Fruit fly (Drosophila melanogaster) whole organism, embryonic: ENCODE measurements around the gene dar1.

ENCODE experiments used
- ATbp ChIP-seq: fragments of 200-800 bp; sonication (Bioruptor generic); optimal IDR thresholded peaks from 2 replicates; lab custom pipeline; 2017; ENCODE audit warnings: missing biosample characterization, mild to moderate bottlenecking, missing genetic modification characterization, missing genetic modification reagents
- Asciz ChIP-seq: fragments of 200-800 bp; sonication (Bioruptor generic); optimal IDR thresholded peaks from 2 replicates; lab custom pipeline; 2017; ENCODE audit warnings: missing biosample characterization, mild to moderate bottlenecking, missing genetic modification characterization, missing genetic modification reagents
- Awh ChIP-seq: fragments of 200-800 bp; sonication (Bioruptor generic); IDR thresholded peaks from 2 replicates; pipeline ENCODE4, ENCODE4 v1.3.6; 2022; ENCODE audit warnings: missing biosample characterization, missing genetic modification characterization
- CG10543 ChIP-seq: fragments of 200-800 bp; sonication (Bioruptor generic); optimal IDR thresholded peaks from 3 replicates; lab custom pipeline; 2017; ENCODE audit warnings: missing biosample characterization, mild to moderate bottlenecking, missing genetic modification characterization, moderate library complexity
- CG10979 ChIP-seq: fragments of 200-800 bp; sonication (Bioruptor generic); optimal IDR thresholded peaks from 2 replicates; lab custom pipeline; 2018; ENCODE audit warnings: missing biosample characterization, mild to moderate bottlenecking, missing genetic modification characterization, moderate library complexity
- CG12104 ChIP-seq: fragments of 200-800 bp; sonication (Bioruptor generic); optimal IDR thresholded peaks from 3 replicates; lab custom pipeline; 2016; ENCODE audit warnings: missing biosample characterization, missing genetic modification characterization
- CG12155 ChIP-seq: fragments of 200-800 bp; sonication (Bioruptor generic); optimal IDR thresholded peaks from 3 replicates; lab custom pipeline; 2016; ENCODE audit warnings: missing biosample characterization, missing genetic modification characterization
- CG12299 ChIP-seq: fragments of 200-800 bp; sonication (Bioruptor generic); optimal IDR thresholded peaks from 2 replicates; lab custom pipeline; 2018; ENCODE audit warnings: missing biosample characterization, mild to moderate bottlenecking, missing genetic modification characterization
- CG14050 ChIP-seq: fragments of 200-800 bp; sonication (Bioruptor generic); IDR thresholded peaks from 3 replicates; pipeline ENCODE4 v1.3.6; 2022; ENCODE audit warnings: missing biosample characterization, missing genetic modification characterization
- CG2678 ChIP-seq: fragments of 200-800 bp; sonication (Bioruptor generic); optimal IDR thresholded peaks from 3 replicates; lab custom pipeline; 2019; ENCODE audit warnings: missing biosample characterization, mild to moderate bottlenecking, missing genetic modification characterization, moderate library complexity
- CG33213 ChIP-seq: fragments of 200-800 bp; sonication (Bioruptor generic); optimal IDR thresholded peaks from 3 replicates; lab custom pipeline; 2016; ENCODE audit warnings: missing biosample characterization, missing genetic modification characterization
- CG7556 ChIP-seq: fragments of 200-800 bp; sonication (Bioruptor generic); optimal IDR thresholded peaks from 2 replicates; lab custom pipeline; 2017; ENCODE audit warnings: missing biosample characterization, mild to moderate bottlenecking, missing genetic modification characterization
- CG7987 ChIP-seq: fragments of 200-800 bp; sonication (Bioruptor generic); optimal IDR thresholded peaks from 2 replicates; lab custom pipeline; 2018; ENCODE audit warnings: missing biosample characterization, mild to moderate bottlenecking, missing genetic modification characterization, moderate library complexity
- CG8089 ChIP-seq: fragments of 200-800 bp; sonication (Bioruptor generic); optimal IDR thresholded peaks from 3 replicates; lab custom pipeline; 2016; ENCODE audit warnings: missing biosample characterization, missing genetic modification characterization
- CG9215 ChIP-seq: fragments of 200-800 bp; sonication (Bioruptor generic); IDR thresholded peaks from 2 replicates; pipeline ENCODE4 v1.3.6; 2022; ENCODE audit warnings: missing biosample characterization, missing genetic modification characterization
- CG9437 ChIP-seq: fragments of 200-800 bp; sonication (Bioruptor generic); optimal IDR thresholded peaks from 2 replicates; lab custom pipeline; 2018; ENCODE audit warnings: missing biosample characterization, mild to moderate bottlenecking, missing genetic modification characterization
- CG9876 ChIP-seq: fragments of 200-800 bp; sonication (Bioruptor generic); optimal IDR thresholded peaks from 2 replicates; lab custom pipeline; 2016; ENCODE audit warnings: missing biosample characterization, missing genetic modification characterization
- CHES-1-like ChIP-seq: fragments of 200-800 bp; sonication (Bioruptor generic); optimal IDR thresholded peaks from 2 replicates; lab custom pipeline; 2016; ENCODE audit warnings: missing biosample characterization, missing genetic modification characterization
- Dip2 ChIP-seq: fragments of 200-800 bp; sonication (Bioruptor generic); IDR thresholded peaks from 2 replicates; pipeline ENCODE4 v1.3.6; 2022; ENCODE audit warnings: missing biosample characterization, missing genetic modification characterization
- E2f2 ChIP-seq: fragments of 200-800 bp; sonication (Bioruptor generic); IDR thresholded peaks from 2 replicates; pipeline ENCODE4 v1.3.6; 2022; ENCODE audit warnings: missing biosample characterization, missing genetic modification characterization
- ERR ChIP-seq: fragments of 200-800 bp; sonication (Bioruptor generic); optimal IDR thresholded peaks from 2 replicates; lab custom pipeline; 2016; ENCODE audit warnings: missing biosample characterization, missing genetic modification characterization
- Fer2 ChIP-seq: fragments of 200-800 bp; sonication (Bioruptor generic); optimal IDR thresholded peaks from 2 replicates; lab custom pipeline; 2018; ENCODE audit warnings: missing biosample characterization, mild to moderate bottlenecking, missing genetic modification characterization, moderate library complexity
- Fer3 ChIP-seq: fragments of 200-800 bp; sonication (Bioruptor generic); optimal IDR thresholded peaks from 2 replicates; lab custom pipeline; 2018; ENCODE audit warnings: missing biosample characterization, mild to moderate bottlenecking, missing genetic modification characterization, moderate library complexity
- Hand ChIP-seq: fragments of 200-800 bp; sonication (Bioruptor generic); optimal IDR thresholded peaks from 2 replicates; lab custom pipeline; 2017; ENCODE audit warnings: mild to moderate bottlenecking, missing biosample characterization, missing genetic modification reagents, missing genetic modification characterization
- Hr51 ChIP-seq, 2 experiments: fragments of 200-800 bp; sonication (Bioruptor generic); optimal IDR thresholded peaks; 2 replicates in 1 of 2; 3 replicates in 1 of 2; lab custom pipeline; 2016 to 2018; ENCODE audit warnings: missing biosample characterization in 2 of 2, missing genetic modification characterization in 2 of 2, mild to moderate bottlenecking in 1 of 2, moderate library complexity in 1 of 2
- MESR4 ChIP-seq: fragments of 200-800 bp; sonication (Bioruptor generic); optimal IDR thresholded peaks from 2 replicates; lab custom pipeline; 2018; ENCODE audit warnings: missing biosample characterization, mild to moderate bottlenecking, missing genetic modification characterization, moderate library complexity
- Meics ChIP-seq: fragments of 200-800 bp; sonication (Bioruptor generic); optimal IDR thresholded peaks from 2 replicates; lab custom pipeline; 2017; ENCODE audit warnings: missing biosample characterization, mild to moderate bottlenecking, missing genetic modification characterization
- NK7.1 ChIP-seq: fragments of 200-800 bp; sonication (Bioruptor generic); optimal IDR thresholded peaks from 3 replicates; lab custom pipeline; 2016; ENCODE audit warnings: missing biosample characterization, missing genetic modification characterization
- Opbp ChIP-seq: fragments of 200-800 bp; sonication (Bioruptor generic); IDR thresholded peaks from 3 replicates; pipeline ENCODE4 v1.3.6; 2022; ENCODE audit warnings: missing biosample characterization, missing genetic modification characterization; ENCODE audit not compliant: partially characterized antibody
- Ravus ChIP-seq: fragments of 200-800 bp; sonication (Bioruptor generic); IDR thresholded peaks from 2 replicates; pipeline ENCODE4 v1.3.6; 2022; ENCODE audit warnings: missing biosample characterization, missing genetic modification characterization
- Sin3A ChIP-seq: fragments of >200 bp; optimal IDR thresholded peaks from 2 replicates; lab custom pipeline; 2018
- Stat92E ChIP-seq, 3 experiments: fragments of >200 bp in 2 of 3; fragments of 200-800 bp in 1 of 3; sonication (Bioruptor generic) in 1 of 3; optimal IDR thresholded peaks; 2 replicates each; lab custom pipeline; 2017 to 2019; ENCODE audit warnings: missing biosample characterization in 3 of 3, missing genetic modification characterization in 3 of 3, mild to moderate bottlenecking in 1 of 3, moderate library complexity in 1 of 3
- ac ChIP-seq: fragments of 200-800 bp; sonication (Bioruptor generic); optimal IDR thresholded peaks from 3 replicates; lab custom pipeline; 2017; ENCODE audit warnings: missing biosample characterization, mild to moderate bottlenecking, missing genetic modification characterization
- al ChIP-seq: fragments of 200-800 bp; sonication (Bioruptor generic); IDR thresholded peaks from 2 replicates; pipeline ENCODE4 v1.3.6; 2022; ENCODE audit warnings: missing biosample characterization, missing genetic modification characterization
- chif ChIP-seq, 2 experiments: fragments of 200-800 bp; sonication (Bioruptor generic); optimal IDR thresholded peaks; 3 replicates each; lab custom pipeline; 2016; ENCODE audit warnings: missing biosample characterization in 2 of 2, missing genetic modification characterization in 2 of 2
- danr ChIP-seq: fragments of 200-800 bp; sonication (Bioruptor generic); IDR thresholded peaks from 2 replicates; pipeline ENCODE4 v1.3.6; 2022; ENCODE audit warnings: missing biosample characterization, missing genetic modification characterization
- gce ChIP-seq: fragments of 200-800 bp; sonication (Bioruptor generic); IDR thresholded peaks from 3 replicates; pipeline ENCODE4 v1.3.6; 2022; ENCODE audit warnings: missing biosample characterization, missing genetic modification characterization
- hbn ChIP-seq: fragments of 200-800 bp; sonication (Bioruptor generic); IDR thresholded peaks from 2 replicates; pipeline ENCODE4 v1.3.6; 2022; ENCODE audit warnings: missing biosample characterization, missing genetic modification characterization; ENCODE audit not compliant: partially characterized antibody
- hkb ChIP-seq, 2 experiments: fragments of 200-800 bp in 1 of 2; fragments of >200 bp in 1 of 2; sonication (Bioruptor generic) in 1 of 2; IDR thresholded peaks in 1 of 2; optimal IDR thresholded peaks in 1 of 2; 2 replicates each; pipeline versions ENCODE4 v1.3.6 to Lab custom; 2017 to 2022; ENCODE audit warnings: missing biosample characterization in 1 of 2, missing genetic modification characterization in 1 of 2
- ind ChIP-seq: fragments of 200-800 bp; sonication (Bioruptor generic); optimal IDR thresholded peaks from 3 replicates; lab custom pipeline; 2016; ENCODE audit warnings: missing biosample characterization, missing genetic modification characterization
- jing ChIP-seq: fragments of 200-800 bp; sonication (Bioruptor generic); optimal IDR thresholded peaks from 2 replicates; lab custom pipeline; 2018; ENCODE audit warnings: missing biosample characterization, mild to moderate bottlenecking, missing genetic modification characterization
- lab ChIP-seq: fragments of 200-800 bp; sonication (Bioruptor generic); optimal IDR thresholded peaks from 3 replicates; lab custom pipeline; 2017; ENCODE audit warnings: missing biosample characterization, missing genetic modification characterization, mild to moderate bottlenecking, moderate library complexity, missing genetic modification reagents
- lmd ChIP-seq: fragments of 200-800 bp; sonication (Bioruptor generic); IDR thresholded peaks from 2 replicates; pipeline ENCODE4 v1.3.6; 2022; ENCODE audit warnings: missing biosample characterization, missing genetic modification characterization
- maf-S ChIP-seq: fragments of 200-800 bp; sonication (Bioruptor generic); optimal IDR thresholded peaks from 2 replicates; lab custom pipeline; 2016; ENCODE audit warnings: missing biosample characterization, missing genetic modification characterization
- sc ChIP-seq, 3 experiments: fragments of >200 bp in 2 of 3; fragments of 200-800 bp in 1 of 3; sonication (Bioruptor generic) in 1 of 3; optimal IDR thresholded peaks; 2 replicates in 2 of 3; 3 replicates in 1 of 3; lab custom pipeline; 2017; ENCODE audit warnings: mild to moderate bottlenecking in 1 of 3, missing biosample characterization in 1 of 3, missing genetic modification characterization in 1 of 3, missing genetic modification reagents in 1 of 3
- slbo ChIP-seq: fragments of 200-800 bp; sonication (Bioruptor generic); IDR thresholded peaks from 2 replicates; pipeline ENCODE4 v1.3.6; 2022; ENCODE audit warnings: missing biosample characterization, missing genetic modification characterization
- tin ChIP-seq: fragments of 200-800 bp; sonication (Bioruptor generic); optimal IDR thresholded peaks from 3 replicates; lab custom pipeline; 2016; ENCODE audit warnings: missing biosample characterization, missing genetic modification characterization
- tll ChIP-seq, 2 experiments: fragments of 200-800 bp in 1 of 2; fragments of >200 bp in 1 of 2; sonication (Bioruptor generic) in 1 of 2; optimal IDR thresholded peaks; 2 replicates each; lab custom pipeline; 2017 to 2019; ENCODE audit warnings: missing biosample characterization in 2 of 2, missing genetic modification characterization in 2 of 2, mild to moderate bottlenecking in 1 of 2, moderate library complexity in 1 of 2

The dar1 gene

dm6 chr3L:3645628-3646360, 19.6 kb downstream of the dar1 start (continued):
- TF ChIP-seq CG33213 (GFP tag; lab: Kevin White, UChicago) (no peak), ind (GFP tag; lab: Kevin White, UChicago) (no peak), lmd (no peak), NK7.1 (GFP tag; lab: Kevin White, UChicago) (no peak), tin (GFP tag; lab: Kevin White, UChicago) (no peak), Hr51 (GFP tag; optimal IDR thresholded peaks at IDR 0.05; lab: Kevin White, UChicago) (no peak), Dip2 (GFP tag; lab: Robert Waterston, UW) (no peak), CG7987 (GFP tag; lab: Kevin White, UChicago) (no peak), Sin3A (no peak), CG10543 (GFP tag; lab: Kevin White, UChicago) (peak; percentile 1), Opbp (GFP tag; lab: Robert Waterston, UW) (no peak), CG12104 (GFP tag; lab: Kevin White, UChicago) (no peak), E2f2 (GFP tag; lab: Robert Waterston, UW) (no peak), lab (GFP tag; lab: Kevin White, UChicago) (peak; percentile 26), ATbp (GFP tag; lab: Kevin White, UChicago) (peak; percentile 32), CG12155 (no peak), ERR (GFP tag; lab: Kevin White, UChicago) (no peak), chif (GFP tag; optimal IDR thresholded peaks at IDR 0.05; lab: Kevin White, UChicago) (no peak), CG2678 (tag; lab: Kevin White, UChicago) (peak; percentile 34), danr (GFP tag; lab: Robert Waterston, UW) (no peak), CG10979 (no peak), hkb (optimal IDR thresholded peaks at IDR 0.05; lab: Kevin White, UChicago) (no peak), hkb (GFP tag; IDR thresholded peaks at IDR 0.05; lab: Robert Waterston, UW) (peak; percentile 28; the same call in 1 of the 2 replicates), ac (GFP tag; lab: Kevin White, UChicago) (no peak), gce (GFP tag; lab: Robert Waterston, UW) (no peak), Ravus (GFP tag; lab: Robert Waterston, UW) (no peak), maf-S (GFP tag; lab: Kevin White, UChicago) (no peak), MESR4 (GFP tag; lab: Kevin White, UChicago) (no peak), CG9215 (GFP tag; lab: Robert Waterston, UW) (no peak), slbo (GFP tag; lab: Robert Waterston, UW) (no peak), CHES-1-like (GFP tag; lab: Kevin White, UChicago) (no peak), hbn (GFP tag; lab: Robert Waterston, UW) (no peak), Asciz (GFP tag; lab: Kevin White, UChicago) (peak; percentile 38), CG9876 (GFP tag; lab: Kevin White, UChicago) (no peak), Awh (GFP tag; lab: Robert Waterston, UW) (peak; percentile 15; the same call in 1 of the 2 replicates), Fer3 (tag; lab: Kevin White, UChicago) (no peak), Stat92E (GFP tag; optimal IDR thresholded peaks at IDR 0.05; lab: Kevin White, UChicago) (no peak), Fer2 (tag; lab: Kevin White, UChicago) (peak; percentile 5), Hand (GFP tag; lab: Kevin White, UChicago) (no peak), CG8089 (GFP tag; lab: Kevin White, UChicago) (no peak), CG14050 (GFP tag; lab: Robert Waterston, UW) (no peak), sc (optimal IDR thresholded peaks at IDR 0.05; lab: Kevin White, UChicago) (no peak), sc (GFP tag; optimal IDR thresholded peaks at IDR 0.05; lab: Kevin White, UChicago) (no peak), Meics (GFP tag; lab: Kevin White, UChicago) (peak; percentile 1), al (GFP tag; lab: Robert Waterston, UW) (peak; percentile 14; the same call in 1 of the 2 replicates), CG7556 (GFP tag; lab: Kevin White, UChicago) (no peak), CG9437 (GFP tag; lab: Kevin White, UChicago) (no peak), CG12299 (tag; lab: Kevin White, UChicago) (no peak), tll (GFP tag; optimal IDR thresholded peaks at IDR 0.05; lab: Kevin White, UChicago) (no peak), jing (GFP tag; lab: Kevin White, UChicago) (no peak)
